Worm (Caenorhabditis elegans): ENCODE data around the gene rps-30.

DNA sequence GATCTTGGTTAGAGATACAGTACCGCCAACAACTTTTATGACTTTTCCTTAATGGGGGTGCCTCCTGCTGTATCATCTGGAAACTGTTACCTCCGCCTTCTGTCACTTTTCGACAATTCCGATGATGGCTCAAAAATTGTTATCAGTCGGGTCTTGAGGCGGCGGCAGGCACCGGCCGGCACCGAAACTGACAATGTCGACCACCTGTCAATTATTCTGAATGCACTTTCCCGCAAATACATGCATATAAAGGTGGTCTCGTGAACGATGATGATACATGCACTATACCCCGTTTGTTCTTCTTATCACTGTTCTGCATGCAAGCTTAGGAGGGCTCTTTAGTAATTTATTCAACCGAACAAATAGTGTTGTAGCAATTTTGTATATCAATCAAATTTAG, 32.3 kb upstream of the rps-30 start:
- no peak for TF ChIP-seq grh-1 (GFP tag; IDR thresholded peaks at IDR 0.05)
- TF ChIP-seq xbp-1 (tag; optimal IDR thresholded peaks at IDR 0.05): no peak
- no peak for TF ChIP-seq ama-1 (optimal IDR thresholded peaks at IDR 0.05)
- no peak for TF ChIP-seq unc-86 (tag; optimal IDR thresholded peaks at IDR 0.05)
- TF ChIP-seq lin-15B (tag; optimal IDR thresholded peaks at IDR 0.05): no peak
- TF ChIP-seq nhr-76 (tag; optimal IDR thresholded peaks at IDR 0.05): no peak
- TF ChIP-seq pag-3 (tag; optimal IDR thresholded peaks at IDR 0.05; ENCODE audit: borderline replicate concordance, insufficient read depth): no peak
- TF ChIP-seq ztf-4 (tag; optimal IDR thresholded peaks at IDR 0.05): no peak
- no peak for TF ChIP-seq nhr-84 (tag; optimal IDR thresholded peaks at IDR 0.05)

Data from whole organism, L1 larva.